Fruit fly (Drosophila melanogaster) whole organism, embryonic: Measurements from ENCODE around the gene CalpB.

Experiments
- Bteb2 ChIP-seq: fragments of 200-800 bp; sonication (Bioruptor generic); optimal IDR thresholded peaks from 2 replicates; lab custom pipeline; 2016; ENCODE audit warnings: missing biosample characterization, missing genetic modification characterization
- CG11504 ChIP-seq: fragments of 200-800 bp; sonication (Bioruptor generic); optimal IDR thresholded peaks from 3 replicates; lab custom pipeline; 2019; ENCODE audit warnings: missing biosample characterization, mild to moderate bottlenecking, missing genetic modification characterization, moderate library complexity
- CG1233 ChIP-seq: fragments of 200-800 bp; sonication (Bioruptor generic); optimal IDR thresholded peaks from 4 replicates; lab custom pipeline; 2018; ENCODE audit warnings: missing biosample characterization, mild to moderate bottlenecking, missing genetic modification characterization
- CG12659 ChIP-seq: fragments of 200-800 bp; sonication (Bioruptor generic); optimal IDR thresholded peaks from 3 replicates; lab custom pipeline; 2017; ENCODE audit warnings: mild to moderate bottlenecking, missing biosample characterization, missing genetic modification reagents, missing genetic modification characterization
- CG12769 ChIP-seq: fragments of 200-800 bp; sonication (Bioruptor generic); optimal IDR thresholded peaks from 2 replicates; lab custom pipeline; 2019; ENCODE audit warnings: missing biosample characterization, mild to moderate bottlenecking, missing genetic modification characterization, moderate library complexity
- CG13624 ChIP-seq: fragments of 200-800 bp; sonication (Bioruptor generic); optimal IDR thresholded peaks from 2 replicates; lab custom pipeline; 2016; ENCODE audit warnings: missing biosample characterization, missing genetic modification characterization
- CG15514 ChIP-seq: fragments of 200-800 bp; sonication (Bioruptor generic); optimal IDR thresholded peaks from 3 replicates; lab custom pipeline; 2017; ENCODE audit warnings: missing biosample characterization, missing genetic modification characterization, mild to moderate bottlenecking, moderate library complexity, missing genetic modification reagents
- CG17612 ChIP-seq: fragments of 200-800 bp; sonication (Bioruptor generic); IDR thresholded peaks from 2 replicates; pipeline ENCODE4 v1.3.6; 2022; ENCODE audit warnings: missing biosample characterization, missing genetic modification characterization
- CG17912 ChIP-seq: fragments of 200-800 bp; sonication (Bioruptor generic); optimal IDR thresholded peaks from 2 replicates; lab custom pipeline; 2018; ENCODE audit warnings: missing biosample characterization, mild to moderate bottlenecking, missing genetic modification characterization
- CG2116 ChIP-seq: fragments of 200-800 bp; sonication (Bioruptor generic); optimal IDR thresholded peaks from 3 replicates; lab custom pipeline; 2018; ENCODE audit warnings: missing biosample characterization, mild to moderate bottlenecking, missing genetic modification characterization
- CG30020 ChIP-seq: fragments of 200-800 bp; optimal IDR thresholded peaks from 2 replicates; lab custom pipeline; 2019; ENCODE audit warnings: missing biosample characterization, mild to moderate bottlenecking, missing genetic modification characterization, moderate library complexity
- CG3065 ChIP-seq: fragments of 200-800 bp; sonication (Bioruptor generic); optimal IDR thresholded peaks from 2 replicates; lab custom pipeline; 2016; ENCODE audit warnings: missing biosample characterization, missing genetic modification characterization
- CG34224 ChIP-seq: fragments of 200-800 bp; sonication (Bioruptor generic); IDR thresholded peaks from 3 replicates; pipeline ENCODE4 v1.3.6; 2022; ENCODE audit warnings: missing biosample characterization, missing genetic modification characterization; ENCODE audit not compliant: partially characterized antibody
- CG3847 ChIP-seq: fragments of 200-800 bp; sonication (Bioruptor generic); IDR thresholded peaks from 2 replicates; pipeline ENCODE4 v1.3.6; 2022; ENCODE audit warnings: missing biosample characterization, missing genetic modification characterization
- CG5180 ChIP-seq: fragments of 200-800 bp; sonication (Bioruptor generic); optimal IDR thresholded peaks from 3 replicates; lab custom pipeline; 2017; ENCODE audit warnings: missing biosample characterization, missing genetic modification characterization, mild to moderate bottlenecking, moderate library complexity, missing genetic modification reagents
- CG6854 ChIP-seq: fragments of 200-800 bp; sonication (Bioruptor generic); optimal IDR thresholded peaks from 3 replicates; lab custom pipeline; 2017; ENCODE audit warnings: missing biosample characterization, mild to moderate bottlenecking, missing genetic modification characterization
- CG9817 ChIP-seq: fragments of 200-800 bp; sonication (Bioruptor generic); optimal IDR thresholded peaks from 2 replicates; lab custom pipeline; 2018; ENCODE audit warnings: missing biosample characterization, mild to moderate bottlenecking, missing genetic modification characterization, moderate library complexity
- E2f2 ChIP-seq: fragments of 200-800 bp; sonication (Bioruptor generic); IDR thresholded peaks from 2 replicates; pipeline ENCODE4 v1.3.6; 2022; ENCODE audit warnings: missing biosample characterization, missing genetic modification characterization
- Ets97D ChIP-seq: fragments of 200-800 bp; sonication (Bioruptor generic); optimal IDR thresholded peaks from 3 replicates; lab custom pipeline; 2016; ENCODE audit warnings: missing biosample characterization, missing genetic modification characterization
- HLHmδ ChIP-seq: fragments of 200-800 bp; sonication (Bioruptor generic); optimal IDR thresholded peaks from 2 replicates; lab custom pipeline; 2018; ENCODE audit warnings: missing biosample characterization, mild to moderate bottlenecking, missing genetic modification characterization, moderate library complexity
- Hmr ChIP-seq: fragments of 200-800 bp; sonication (Bioruptor generic); optimal IDR thresholded peaks from 3 replicates; lab custom pipeline; 2017; ENCODE audit warnings: mild to moderate bottlenecking, missing biosample characterization, missing genetic modification reagents, missing genetic modification characterization
- MESR4 ChIP-seq: fragments of 200-800 bp; sonication (Bioruptor generic); optimal IDR thresholded peaks from 2 replicates; lab custom pipeline; 2018; ENCODE audit warnings: missing biosample characterization, mild to moderate bottlenecking, missing genetic modification characterization, moderate library complexity
- Mrtf ChIP-seq: fragments of 200-800 bp; sonication (Bioruptor generic); IDR thresholded peaks from 3 replicates; pipeline ENCODE4 v1.3.6; 2022; ENCODE audit warnings: missing biosample characterization, missing genetic modification characterization
- Myb ChIP-seq: fragments of 200-800 bp; sonication (Bioruptor generic); optimal IDR thresholded peaks from 2 replicates; lab custom pipeline; 2016; ENCODE audit warnings: missing biosample characterization, missing genetic modification characterization
- NFAT ChIP-seq: fragments of 200-800 bp; sonication (Bioruptor generic); IDR thresholded peaks from 2 replicates; pipeline ENCODE4 v1.3.6; 2022; ENCODE audit warnings: missing biosample characterization, missing genetic modification characterization
- TFAM ChIP-seq: fragments of 200-800 bp; sonication (Bioruptor generic); optimal IDR thresholded peaks from 2 replicates; lab custom pipeline; 2017; ENCODE audit warnings: missing biosample characterization, missing genetic modification characterization, inconsistent platforms
- Xbp1 ChIP-seq: fragments of 200-800 bp; sonication (Bioruptor generic); optimal IDR thresholded peaks from 3 replicates; lab custom pipeline; 2016; ENCODE audit warnings: missing biosample characterization, mild to moderate bottlenecking, missing genetic modification characterization
- YL-1 ChIP-seq: fragments of 200-800 bp; sonication (Bioruptor generic); optimal IDR thresholded peaks from 3 replicates; lab custom pipeline; 2017; ENCODE audit warnings: missing biosample characterization, mild to moderate bottlenecking, missing genetic modification characterization
- cad ChIP-seq: fragments of >200 bp; optimal IDR thresholded peaks from 2 replicates; lab custom pipeline; 2017; ENCODE audit warnings: missing biosample characterization, missing genetic modification characterization
- chif ChIP-seq, 2 experiments: fragments of 200-800 bp; sonication (Bioruptor generic); optimal IDR thresholded peaks; 3 replicates each; lab custom pipeline; 2016; ENCODE audit warnings: missing biosample characterization in 2 of 2, missing genetic modification characterization in 2 of 2
- ci ChIP-seq: fragments of 200-800 bp; sonication (Bioruptor generic); IDR thresholded peaks from 3 replicates; pipeline ENCODE4 v1.3.6; 2022; ENCODE audit warnings: missing biosample characterization, missing genetic modification characterization
- dan ChIP-seq: fragments of 200-800 bp; sonication (Bioruptor generic); IDR thresholded peaks from 2 replicates; pipeline ENCODE4 v1.3.6; 2022; ENCODE audit warnings: missing biosample characterization, missing genetic modification characterization
- dm ChIP-seq: fragments of 200-800 bp; sonication (Bioruptor generic); optimal IDR thresholded peaks from 3 replicates; lab custom pipeline; 2016; ENCODE audit warnings: missing biosample characterization, missing genetic modification characterization
- exex ChIP-seq: fragments of 200-800 bp; sonication (Bioruptor generic); optimal IDR thresholded peaks from 4 replicates; lab custom pipeline; 2018; ENCODE audit warnings: missing biosample characterization, mild to moderate bottlenecking, missing genetic modification characterization, moderate library complexity
- fd96Cb ChIP-seq: fragments of 200-800 bp; sonication (Bioruptor generic); optimal IDR thresholded peaks from 2 replicates; lab custom pipeline; 2018; ENCODE audit warnings: missing biosample characterization, mild to moderate bottlenecking, missing genetic modification characterization, moderate library complexity
- jumu ChIP-seq: fragments of 200-800 bp; sonication (Bioruptor generic); optimal IDR thresholded peaks from 3 replicates; lab custom pipeline; 2016; ENCODE audit warnings: missing biosample characterization, missing genetic modification characterization
- ken ChIP-seq: fragments of 200-800 bp; sonication (Bioruptor generic); IDR thresholded peaks from 3 replicates; pipeline ENCODE4 v1.3.6; 2022; ENCODE audit warnings: missing biosample characterization, missing genetic modification characterization
- lab ChIP-seq: fragments of 200-800 bp; sonication (Bioruptor generic); optimal IDR thresholded peaks from 3 replicates; lab custom pipeline; 2017; ENCODE audit warnings: missing biosample characterization, missing genetic modification characterization, mild to moderate bottlenecking, moderate library complexity, missing genetic modification reagents
- nom ChIP-seq: fragments of 200-800 bp; sonication (Bioruptor generic); optimal IDR thresholded peaks from 2 replicates; lab custom pipeline; 2017; ENCODE audit warnings: missing biosample characterization, missing genetic modification characterization, mild to moderate bottlenecking, moderate library complexity, missing genetic modification reagents
- p53 ChIP-seq: fragments of 200-800 bp; sonication (Bioruptor generic); optimal IDR thresholded peaks from 2 replicates; lab custom pipeline; 2016; ENCODE audit warnings: missing biosample characterization, missing genetic modification characterization
- pho ChIP-seq: fragments of 200-800 bp; sonication (Bioruptor generic); optimal IDR thresholded peaks from 2 replicates; lab custom pipeline; 2016; ENCODE audit warnings: missing biosample characterization, missing genetic modification characterization
- pnt ChIP-seq: fragments of 200-800 bp; sonication (Bioruptor generic); optimal IDR thresholded peaks from 3 replicates; lab custom pipeline; 2016; ENCODE audit warnings: missing biosample characterization, missing genetic modification characterization
- run ChIP-seq: fragments of 200-800 bp; sonication (Bioruptor generic); optimal IDR thresholded peaks from 3 replicates; lab custom pipeline; 2018; ENCODE audit warnings: missing biosample characterization, mild to moderate bottlenecking, missing genetic modification characterization
- sens ChIP-seq: fragments of 200-800 bp; sonication (Bioruptor generic); peaks from one replicate; lab custom pipeline; 2016; ENCODE audit warnings: missing biosample characterization, missing genetic modification characterization
- sr ChIP-seq: fragments of 200-800 bp; sonication (Bioruptor generic); IDR thresholded peaks from 3 replicates; pipeline ENCODE4 v1.3.6; 2022; ENCODE audit warnings: missing biosample characterization, missing genetic modification characterization
- stwl ChIP-seq: fragments of 200-800 bp; sonication (Bioruptor generic); optimal IDR thresholded peaks from 3 replicates; lab custom pipeline; 2018; ENCODE audit warnings: missing biosample characterization, mild to moderate bottlenecking, missing genetic modification characterization, moderate library complexity
- tll ChIP-seq, 2 experiments: fragments of 200-800 bp in 1 of 2; fragments of >200 bp in 1 of 2; sonication (Bioruptor generic) in 1 of 2; optimal IDR thresholded peaks; 2 replicates each; lab custom pipeline; 2017 to 2019; ENCODE audit warnings: missing biosample characterization in 2 of 2, missing genetic modification characterization in 2 of 2, mild to moderate bottlenecking in 1 of 2, moderate library complexity in 1 of 2
- zf30C ChIP-seq: fragments of 200-800 bp; sonication (Bioruptor generic); optimal IDR thresholded peaks from 3 replicates; lab custom pipeline; 2018; ENCODE audit warnings: missing biosample characterization, mild to moderate bottlenecking, missing genetic modification characterization

Gene CalpB

DNA sequence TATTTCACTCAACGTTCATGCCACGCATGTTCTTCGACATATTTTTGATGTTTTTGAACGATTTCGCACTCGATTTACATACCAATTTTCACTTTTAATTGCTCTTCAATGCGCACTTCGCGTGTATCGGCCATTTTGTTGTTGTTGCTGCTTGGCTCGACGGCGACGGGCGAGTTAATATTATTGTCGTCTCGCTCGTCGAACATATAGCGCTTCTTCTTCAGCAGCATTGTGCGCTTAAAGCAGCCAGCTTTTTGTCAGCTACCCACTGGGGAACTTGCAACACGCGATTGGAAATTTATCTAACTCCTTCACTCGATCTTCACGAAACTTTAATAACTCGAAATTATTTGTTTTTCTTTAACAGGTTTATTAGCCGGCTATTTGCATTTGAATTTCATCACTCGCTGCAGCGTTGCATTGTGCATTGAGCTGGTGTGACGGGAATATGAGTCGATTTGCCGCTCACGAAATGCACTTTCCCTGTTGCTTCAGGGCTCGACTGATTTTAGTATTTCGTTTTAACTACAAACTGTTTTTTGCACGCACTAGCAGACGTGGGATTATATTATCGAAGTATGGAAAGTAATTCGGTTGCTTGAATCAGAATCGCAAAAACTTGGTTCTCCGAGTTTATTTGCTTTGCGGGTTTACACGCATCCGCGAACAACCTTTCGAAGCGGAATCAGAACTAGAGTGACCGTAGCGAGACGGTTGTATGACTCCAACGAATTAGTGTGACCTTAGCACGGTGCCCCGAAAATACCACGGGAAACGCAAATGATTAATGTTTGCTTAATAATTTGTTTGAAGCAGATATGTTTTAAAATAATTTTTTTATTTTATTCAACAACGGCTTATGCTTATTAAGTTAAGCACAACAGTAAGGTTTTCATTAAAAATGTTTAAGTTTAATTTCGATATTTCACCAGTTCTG is 33.7 kb upstream of the CalpB start, which contains the start of gene RasGAP1 (continued):
- TF ChIP-seq tll (GFP tag; optimal IDR thresholded peaks at IDR 0.05; lab: Kevin White, UChicago) (peak in 1 of 2 experiments; percentile 25), stwl (tag; lab: Kevin White, UChicago) (peak; percentile 43), Hmr (peak; percentile 9), Xbp1 (GFP tag; lab: Kevin White, UChicago) (no peak), TFAM (no peak), lab (GFP tag; lab: Kevin White, UChicago) (peak; percentile 4), chif (GFP tag; optimal IDR thresholded peaks at IDR 0.05; lab: Kevin White, UChicago) (no peak), ken (peak; percentile 35; the same call in 2 of the 3 replicates), CG30020 (tag; lab: Kevin White, UChicago) (peak; percentile 20), jumu (GFP tag; lab: Kevin White, UChicago) (peak; percentile 18), CG34224 (GFP tag; lab: Robert Waterston, UW) (0 out of 3 replicates have a peak, but pooled peaks have one; percentile 16), nom (no peak), CG3065 (GFP tag; lab: Kevin White, UChicago) (no peak), MESR4 (peak; percentile 11), dm (peak; percentile 37), ci (GFP tag; lab: Robert Waterston, UW) (0 out of 3 replicates have a peak, but pooled peaks have one; percentile 5), CG13624 (peak; percentile 47), CG17912 (no peak), CG3847 (GFP tag; lab: Robert Waterston, UW) (no peak), CG2116 (GFP tag; lab: Kevin White, UChicago) (peak; percentile 95), CG11504 (tag; lab: Kevin White, UChicago) (peak; percentile 60), run (tag; lab: Kevin White, UChicago) (no peak), sr (GFP tag; lab: Robert Waterston, UW) (0 out of 3 replicates have a peak, but pooled peaks have one; percentile 16), CG1233 (no peak), pnt (no peak), HLHmδ (GFP tag; lab: Kevin White, UChicago) (peak; percentile 47), Bteb2 (GFP tag; lab: Kevin White, UChicago) (no peak), exex (tag; lab: Kevin White, UChicago) (no peak), E2f2 (GFP tag; lab: Robert Waterston, UW) (no peak), Ets97D (peak; percentile 10), CG9817 (peak; percentile 9), dan (no peak), cad (no peak), sens (peak; percentile 66), Myb (GFP tag; lab: Kevin White, UChicago) (peak; percentile 9), CG15514 (peak; percentile 65), CG12659 (GFP tag; lab: Kevin White, UChicago) (peak; percentile 36), YL-1 (GFP tag; lab: Kevin White, UChicago) (no peak), CG12769 (tag; lab: Kevin White, UChicago) (peak; percentile 27), Mrtf (GFP tag; lab: Robert Waterston, UW) (no peak), CG17612 (GFP tag; lab: Robert Waterston, UW) (no peak), pho (peak; percentile 5), zf30C (GFP tag; lab: Kevin White, UChicago) (no peak), CG6854 (no peak), CG5180 (GFP tag; lab: Kevin White, UChicago) (peak; percentile 46), p53 (GFP tag; lab: Kevin White, UChicago) (no peak), NFAT (GFP tag; lab: Robert Waterston, UW) (no peak), fd96Cb (tag; lab: Kevin White, UChicago) (no peak)
